Fruit fly (Drosophila melanogaster) whole organism, embryonic: Measurements from ENCODE around the gene CG11164.

Experiments used
- CG11723 ChIP-seq: fragments of 200-800 bp; sonication (Bioruptor generic); optimal IDR thresholded peaks from 2 replicates; lab custom pipeline; 2017; ENCODE audit warnings: missing biosample characterization, mild to moderate bottlenecking, missing genetic modification characterization
- CG14050 ChIP-seq: fragments of 200-800 bp; sonication (Bioruptor generic); IDR thresholded peaks from 3 replicates; pipeline ENCODE4 v1.3.6; 2022; ENCODE audit warnings: missing biosample characterization, missing genetic modification characterization
- CG17912 ChIP-seq: fragments of 200-800 bp; sonication (Bioruptor generic); optimal IDR thresholded peaks from 2 replicates; lab custom pipeline; 2018; ENCODE audit warnings: missing biosample characterization, mild to moderate bottlenecking, missing genetic modification characterization
- CG2202 ChIP-seq: fragments of 200-800 bp; sonication (Bioruptor generic); optimal IDR thresholded peaks from 2 replicates; lab custom pipeline; 2018; ENCODE audit warnings: missing biosample characterization, mild to moderate bottlenecking, missing genetic modification characterization
- HLH4C ChIP-seq: fragments of 200-800 bp; sonication (Bioruptor generic); IDR thresholded peaks from 3 replicates; pipeline ENCODE4 v1.3.6; 2022; ENCODE audit warnings: missing biosample characterization, missing genetic modification characterization; ENCODE audit not compliant: partially characterized antibody
- PHDP ChIP-seq: fragments of 200-800 bp; sonication (Bioruptor generic); optimal IDR thresholded peaks from 3 replicates; lab custom pipeline; 2018; ENCODE audit warnings: missing biosample characterization, mild to moderate bottlenecking, missing genetic modification characterization, moderate library complexity
- Ravus ChIP-seq: fragments of 200-800 bp; sonication (Bioruptor generic); IDR thresholded peaks from 2 replicates; pipeline ENCODE4 v1.3.6; 2022; ENCODE audit warnings: missing biosample characterization, missing genetic modification characterization
- chm ChIP-seq: fragments of 200-800 bp; sonication (Bioruptor generic); IDR thresholded peaks from 2 replicates; pipeline ENCODE4 v1.3.6; 2022; ENCODE audit warnings: missing biosample characterization, missing genetic modification characterization

dm6 chrX:13637588-13637987, 30.2 kb upstream of the CG11164 start:
- no peak for TF ChIP-seq CG14050 (GFP tag; lab: Robert Waterston, UW)
- TF ChIP-seq CG17912 (GFP tag; lab: Kevin White, UChicago), result no peak
- no peak for TF ChIP-seq HLH4C (GFP tag; lab: Robert Waterston, UW)
- TF ChIP-seq CG11723 (GFP tag; lab: Kevin White, UChicago), result no peak
- TF ChIP-seq chm (GFP tag; lab: Robert Waterston, UW), result no peak
- TF ChIP-seq CG2202 (tag; lab: Kevin White, UChicago), result no peak
- no peak for TF ChIP-seq Ravus (GFP tag; lab: Robert Waterston, UW)
- TF ChIP-seq PHDP, result no peak
